Worm (Caenorhabditis elegans) whole organism, L3 larva: Measurements from ENCODE around the gene fbxa-183.

ENCODE experiments used
- ama-1 ChIP-seq: fragments of 150-350 bp; optimal IDR thresholded peaks from 2 replicates; lab custom pipeline; 2018
- ceh-82 ChIP-seq: fragments of 150-350 bp; optimal IDR thresholded peaks from 2 replicates; lab custom pipeline; 2014; ENCODE audit warnings: missing biosample characterization, missing genetic modification characterization
- elt-3 ChIP-seq, 3 experiments: fragments of 150-350 bp in 1 of 3; sonication (generic microtip) in 2 of 3; optimal IDR thresholded peaks; 2 replicates in 2 of 3; 4 replicates in 1 of 3; lab custom pipeline; 2014 to 2017; ENCODE audit warnings: missing biosample characterization in 3 of 3, missing genetic modification characterization in 3 of 3
- jun-1 ChIP-seq: fragments of 150-350 bp; optimal IDR thresholded peaks from 2 replicates; lab custom pipeline; 2014; ENCODE audit warnings: missing biosample characterization, missing genetic modification reagents, missing genetic modification characterization
- nhr-12 ChIP-seq: fragments of 150-350 bp; optimal IDR thresholded peaks from 2 replicates; lab custom pipeline; 2014; ENCODE audit warnings: missing biosample characterization, missing genetic modification characterization
- nhr-237 ChIP-seq: fragments of 150-350 bp; optimal IDR thresholded peaks from 2 replicates; lab custom pipeline; 2014; ENCODE audit warnings: missing biosample characterization, missing genetic modification characterization
- nhr-25 ChIP-seq: sonication (generic microtip); optimal IDR thresholded peaks from 2 replicates; lab custom pipeline; 2017; ENCODE audit warnings: missing biosample characterization, missing genetic modification characterization
- nhr-77 ChIP-seq: fragments of 150-350 bp; optimal IDR thresholded peaks from 2 replicates; lab custom pipeline; 2014; ENCODE audit warnings: missing biosample characterization, missing genetic modification characterization
- skn-1 ChIP-seq: fragments of 150-350 bp; optimal IDR thresholded peaks from 2 replicates; lab custom pipeline; 2014; ENCODE audit warnings: missing biosample characterization, missing genetic modification characterization
- ztf-11 ChIP-seq: fragments of 150-350 bp; optimal IDR thresholded peaks from 2 replicates; lab custom pipeline; 2014; ENCODE audit warnings: missing biosample characterization, missing genetic modification characterization

- no peak for TF ChIP-seq ztf-11 (tag; lab: Kevin White, UChicago)
- no peak for TF ChIP-seq ama-1 (lab: Kevin White, UChicago)
- no peak for TF ChIP-seq nhr-77 (tag; lab: Kevin White, UChicago)
- no peak for TF ChIP-seq nhr-25
- TF ChIP-seq nhr-12 (tag; lab: Kevin White, UChicago): no peak
- no peak for TF ChIP-seq jun-1
- no peak for TF ChIP-seq nhr-237 (tag; lab: Kevin White, UChicago)
- no peak for TF ChIP-seq ceh-82
- no peak for TF ChIP-seq elt-3 (tag; optimal IDR thresholded peaks at IDR 0.05; lab: Kevin White, UChicago)
- TF ChIP-seq skn-1: no peak
These were observed 16.8 kb upstream of the fbxa-183 start, which contains the start of gene cyn-17 for ce11 chrV:5799373-5799772.
